Worm (Caenorhabditis elegans) whole organism, young adult: ENCODE data around the gene Y44A6C.2.

Experiments used
- B0019.2 ChIP-seq: fragments of 200-800 bp; sonication (Bioruptor generic); conservative IDR thresholded peaks from 2 replicates; pipeline ENCODE4 v1.3.6; 2022; ENCODE audit warnings: missing genetic modification reagents, missing genetic modification characterization, missing compliant biosample characterization
- F57C9.4 ChIP-seq: sonication (generic microtip); optimal IDR thresholded peaks from 2 replicates; lab custom pipeline; 2017; ENCODE audit warnings: mild to moderate bottlenecking, missing genetic modification characterization, missing compliant biosample characterization
- aptf-2 ChIP-seq: fragments of 200-800 bp; sonication (Bioruptor generic); conservative IDR thresholded peaks from 2 replicates; pipeline ENCODE4 v1.3.6; 2022; ENCODE audit warnings: missing genetic modification reagents, missing genetic modification characterization, missing compliant biosample characterization
- die-1 ChIP-seq: sonication (generic microtip); optimal IDR thresholded peaks from 2 replicates; lab custom pipeline; 2016; ENCODE audit warnings: missing genotype, mild to moderate bottlenecking, missing genetic modification characterization, missing compliant biosample characterization
- dpl-1 ChIP-seq: fragments of 150-350 bp; optimal IDR thresholded peaks from 2 replicates; lab custom pipeline; 2014; ENCODE audit warnings: missing biosample characterization, missing genetic modification reagents, missing genetic modification characterization
- efl-1 ChIP-seq: fragments of 150-350 bp; optimal IDR thresholded peaks from 2 replicates; lab custom pipeline; 2014; ENCODE audit warnings: missing biosample characterization, missing genetic modification reagents, missing genetic modification characterization
- gei-17 ChIP-seq: fragments of 200-800 bp; sonication (Bioruptor generic); optimal IDR thresholded peaks from 2 replicates; lab custom pipeline; 2018; ENCODE audit warnings: mild to moderate bottlenecking, missing genetic modification characterization, missing compliant biosample characterization
- madf-10 ChIP-seq: sonication (generic microtip); optimal IDR thresholded peaks from 2 replicates; lab custom pipeline; 2016; ENCODE audit warnings: mild to moderate bottlenecking, missing genetic modification characterization, missing compliant biosample characterization
- pbrm-1 ChIP-seq: fragments of 200-800 bp; sonication (Bioruptor generic); IDR thresholded peaks from 2 replicates; pipeline ENCODE4 v1.3.6; 2022; ENCODE audit warnings: missing genetic modification reagents, missing genetic modification characterization, missing compliant biosample characterization
- pha-4 ChIP-seq: fragments of 150-350 bp; sonication (generic microtip); optimal IDR thresholded peaks from 2 replicates; lab custom pipeline; 2014; ENCODE audit warnings: missing biosample characterization, missing genetic modification reagents, missing genetic modification characterization
- snpc-4 ChIP-seq, 5 experiments: fragments of 150-350 bp in 1 of 5; sonication (generic microtip) in 4 of 5; optimal IDR thresholded peaks; 2 replicates each; lab custom pipeline; 2014 to 2018; ENCODE audit warnings: missing genetic modification characterization in 5 of 5, missing biosample characterization in 3 of 5, antibody characterized with exemption in 2 of 5, mild to moderate bottlenecking in 2 of 5, missing compliant biosample characterization in 2 of 5, missing genotype in 2 of 5, moderate library complexity in 2 of 5, missing genetic modification reagents in 1 of 5
- unc-130 ChIP-seq: sonication (generic microtip); optimal IDR thresholded peaks from 2 replicates; lab custom pipeline; 2016; ENCODE audit warnings: missing genetic modification reagents, missing genetic modification characterization, missing compliant biosample characterization
- zfh-2 ChIP-seq: fragments of 200-800 bp; sonication (Bioruptor generic); conservative IDR thresholded peaks from 2 replicates; pipeline ENCODE4 v1.3.6; 2022; ENCODE audit warnings: missing genetic modification reagents, missing genetic modification characterization, missing compliant biosample characterization
- ztf-28 ChIP-seq: fragments of 200-800 bp; sonication (Bioruptor generic); IDR thresholded peaks from 2 replicates; pipeline ENCODE4 v1.3.6; 2022; ENCODE audit warnings: missing genetic modification reagents, missing genetic modification characterization, missing compliant biosample characterization

DNA sequence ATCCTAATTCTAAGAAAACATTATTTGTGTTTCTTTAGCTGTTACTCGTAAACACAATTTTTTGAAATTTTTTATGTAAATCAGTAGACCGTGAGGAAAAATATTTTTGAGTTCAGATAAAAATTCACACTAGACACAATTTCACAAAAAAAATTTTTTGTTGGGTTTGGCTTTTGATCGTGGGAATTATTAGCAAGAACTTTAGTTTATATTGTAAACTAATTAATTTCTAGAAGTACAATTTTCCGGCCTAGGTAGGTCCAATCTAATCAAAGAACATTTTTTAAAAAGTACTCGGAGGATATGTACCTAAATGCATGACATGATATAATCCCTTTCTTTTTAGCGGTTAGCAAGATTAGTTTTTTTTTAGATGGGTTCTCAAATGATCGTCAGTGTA lies 41.8 kb upstream of the Y44A6C.2 start:
- TF ChIP-seq unc-130 = no peak
- no peak for TF ChIP-seq snpc-4 (GFP tag; optimal IDR thresholded peaks at IDR 0.05; lab: Kevin White, UChicago)
- TF ChIP-seq snpc-4 (tag; optimal IDR thresholded peaks at IDR 0.05; lab: Kevin White, UChicago) = no peak
- no peak for TF ChIP-seq pha-4
- TF ChIP-seq dpl-1 (GFP tag; lab: Kevin White, UChicago) = no peak
- no peak for TF ChIP-seq B0019.2 (GFP tag; lab: Robert Waterston, UW)
- TF ChIP-seq aptf-2 (GFP tag; lab: Robert Waterston, UW) = no peak
- TF ChIP-seq F57C9.4 (tag; lab: Kevin White, UChicago) = no peak
- no peak for TF ChIP-seq efl-1
- TF ChIP-seq die-1 (tag; lab: Kevin White, UChicago) = no peak
- no peak for TF ChIP-seq ztf-28 (GFP tag; lab: Robert Waterston, UW)
- no peak for TF ChIP-seq gei-17
- no peak for TF ChIP-seq pbrm-1 (GFP tag; lab: Robert Waterston, UW)
- no peak for TF ChIP-seq madf-10 (tag; lab: Kevin White, UChicago)
- no peak for TF ChIP-seq zfh-2
